Worm (Caenorhabditis elegans) whole organism, L1 larva: ENCODE results near the gene tbc-7.

ENCODE experiments used
- blmp-1 ChIP-seq: fragments of 150-350 bp; optimal IDR thresholded peaks from 2 replicates; lab custom pipeline; 2014; ENCODE audit warnings: missing biosample characterization, missing genetic modification characterization
- fos-1 ChIP-seq: fragments of 150-350 bp; optimal IDR thresholded peaks from 2 replicates; lab custom pipeline; 2014; ENCODE audit warnings: missing biosample characterization, missing genetic modification characterization
- pqm-1 ChIP-seq: sonication (generic microtip); optimal IDR thresholded peaks from 3 replicates; lab custom pipeline; 2017; ENCODE audit warnings: missing biosample characterization, missing genetic modification characterization
- zag-1 ChIP-seq: fragments of 150-350 bp; optimal IDR thresholded peaks from 2 replicates; lab custom pipeline; 2014; ENCODE audit warnings: missing biosample characterization, missing genetic modification characterization
- ztf-11 ChIP-seq, 2 experiments: sonication (generic microtip); optimal IDR thresholded peaks; 2 replicates each; lab custom pipeline; 2016 to 2017; ENCODE audit warnings: missing genetic modification characterization in 2 of 2, missing biosample characterization in 1 of 2, missing compliant biosample characterization in 1 of 2

DNA sequence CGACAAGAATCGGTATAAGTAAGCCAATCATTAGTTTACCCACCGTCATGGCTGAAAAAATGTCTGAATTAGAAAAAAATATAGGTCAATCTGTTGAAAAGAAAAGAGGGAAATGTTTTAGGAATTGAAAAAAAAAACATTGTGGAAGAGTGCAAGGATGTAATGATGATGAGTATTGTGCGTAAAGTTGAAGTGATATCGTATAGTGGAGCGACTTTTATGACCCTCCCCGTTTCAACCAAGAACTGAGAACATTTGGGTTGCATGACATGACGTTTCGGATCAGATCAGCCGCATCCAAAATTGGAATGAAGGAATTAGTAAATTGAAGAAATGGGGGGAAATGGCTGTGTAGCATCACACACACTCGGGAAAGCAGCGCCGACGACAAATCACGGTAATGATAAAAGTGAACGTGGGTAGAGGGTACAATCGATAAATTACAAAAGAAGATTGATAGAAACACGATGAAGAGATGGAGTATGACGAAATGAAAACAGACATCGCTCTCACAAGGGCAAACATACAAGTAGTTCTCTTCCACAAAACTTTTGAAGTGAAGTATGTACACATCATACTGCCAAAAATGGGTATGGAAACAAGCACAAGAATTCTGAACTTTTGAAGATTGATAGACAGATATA is 17.1 kb upstream of the tbc-7 start, which contains the start of gene apl-1:
- no peak for TF ChIP-seq ztf-11 (tag; optimal IDR thresholded peaks at IDR 0.05; lab: Kevin White, UChicago)
- no peak for TF ChIP-seq pqm-1 (tag; lab: Kevin White, UChicago)
- TF ChIP-seq zag-1 (tag; lab: Kevin White, UChicago), result no peak
- no peak for TF ChIP-seq fos-1
- peak; percentile 89 for TF ChIP-seq blmp-1 (tag; lab: Kevin White, UChicago)
